Worm (Caenorhabditis elegans) whole organism, young adult: ENCODE data around the gene marb-1.

ENCODE experiments used
- F10E7.11 ChIP-seq: sonication (generic microtip); optimal IDR thresholded peaks from 2 replicates; lab custom pipeline; 2017; ENCODE audit warnings: mild to moderate bottlenecking, missing genetic modification characterization, moderate library complexity, missing compliant biosample characterization
- ccch-3 ChIP-seq: fragments of 200-800 bp; sonication (Bioruptor generic); optimal IDR thresholded peaks from 2 replicates; lab custom pipeline; 2018; ENCODE audit warnings: mild to moderate bottlenecking, missing genetic modification characterization, missing compliant biosample characterization
- him-1 ChIP-seq: sonication (generic microtip); optimal IDR thresholded peaks from 2 replicates; lab custom pipeline; 2016; ENCODE audit warnings: missing genotype, missing genetic modification reagents, missing genetic modification characterization, missing compliant biosample characterization
- hlh-26 ChIP-seq: fragments of 200-800 bp; sonication (Bioruptor generic); conservative IDR thresholded peaks from 2 replicates; pipeline ENCODE4 v1.3.6; 2022; ENCODE audit warnings: missing genetic modification reagents, missing genetic modification characterization, missing compliant biosample characterization
- let-526 ChIP-seq: fragments of 200-800 bp; sonication (Bioruptor generic); IDR thresholded peaks from 2 replicates; pipeline ENCODE4 v1.3.6; 2022; ENCODE audit warnings: missing genetic modification reagents, missing genetic modification characterization, missing compliant biosample characterization
- madf-10 ChIP-seq: sonication (generic microtip); optimal IDR thresholded peaks from 2 replicates; lab custom pipeline; 2016; ENCODE audit warnings: mild to moderate bottlenecking, missing genetic modification characterization, missing compliant biosample characterization
- snpc-4 ChIP-seq, 5 experiments: fragments of 150-350 bp in 1 of 5; sonication (generic microtip) in 4 of 5; optimal IDR thresholded peaks; 2 replicates each; lab custom pipeline; 2014 to 2018; ENCODE audit warnings: missing genetic modification characterization in 5 of 5, missing biosample characterization in 3 of 5, antibody characterized with exemption in 2 of 5, mild to moderate bottlenecking in 2 of 5, missing compliant biosample characterization in 2 of 5, missing genotype in 2 of 5, moderate library complexity in 2 of 5, missing genetic modification reagents in 1 of 5
- unc-62 ChIP-seq: fragments of 150-350 bp; optimal IDR thresholded peaks from 2 replicates; lab custom pipeline; 2014; ENCODE audit warnings: missing biosample characterization, missing genetic modification reagents, missing genetic modification characterization
- ztf-6 ChIP-seq: fragments of 200-800 bp; sonication (Bioruptor generic); IDR thresholded peaks from 2 replicates; pipeline ENCODE4 v1.3.6; 2022; ENCODE audit warnings: missing genetic modification reagents, missing genetic modification characterization, missing compliant biosample characterization

DNA sequence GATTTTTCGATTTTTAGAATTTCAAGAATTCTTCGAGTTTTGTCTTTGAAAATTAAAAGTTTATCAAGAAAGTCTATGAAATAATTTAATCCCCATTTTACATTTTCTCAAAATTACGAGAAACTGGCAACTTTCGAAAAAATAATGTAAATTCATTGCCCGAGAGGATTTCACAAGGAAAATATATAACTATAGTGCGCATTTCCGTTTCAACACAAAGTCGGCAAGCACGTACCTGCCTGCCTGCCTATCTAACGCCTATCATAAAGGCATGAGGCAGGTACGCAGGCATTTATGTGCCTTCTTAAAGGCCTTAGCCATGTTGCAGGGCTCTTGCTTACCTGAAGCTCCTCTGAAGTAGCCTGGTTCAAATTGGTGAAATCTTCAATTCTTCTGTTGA, 4.0 kb upstream of the marb-1 start:
- TF ChIP-seq let-526 (GFP tag; lab: Robert Waterston, UW), result no peak
- TF ChIP-seq ccch-3 (GFP tag; lab: Kevin White, UChicago), result no peak
- TF ChIP-seq unc-62 (GFP tag; lab: Kevin White, UChicago), result no peak
- no peak for TF ChIP-seq madf-10 (tag; lab: Kevin White, UChicago)
- no peak for TF ChIP-seq ztf-6 (GFP tag; lab: Robert Waterston, UW)
- no peak for TF ChIP-seq snpc-4 (GFP tag; optimal IDR thresholded peaks at IDR 0.05; lab: Kevin White, UChicago)
- no peak for TF ChIP-seq snpc-4 (tag; optimal IDR thresholded peaks at IDR 0.05; lab: Kevin White, UChicago)
- TF ChIP-seq F10E7.11, result no peak
- TF ChIP-seq hlh-26, result no peak
- no peak for TF ChIP-seq him-1 (tag; lab: Kevin White, UChicago)
